Worm (Caenorhabditis elegans): Measurements from ENCODE around the gene cnc-11.

The cnc-11 gene

ce11 chrV:1455280-1455679 is 13.1 kb downstream of the cnc-11 start:
- TF ChIP-seq nhr-237 (tag; optimal IDR thresholded peaks at IDR 0.05) (no peak), elt-1 (tag; optimal IDR thresholded peaks at IDR 0.05; ENCODE audit: borderline replicate concordance, insufficient read depth) (no peak), ceh-43 (GFP tag; optimal IDR thresholded peaks at IDR 0.05) (no peak), tbx-8 (GFP tag; optimal IDR thresholded peaks at IDR 0.05) (no peak), unc-39 (tag; optimal IDR thresholded peaks at IDR 0.05) (no peak), hlh-1 (tag; optimal IDR thresholded peaks at IDR 0.05) (no peak), nhr-2 (tag; optimal IDR thresholded peaks at IDR 0.05) (no peak), ceh-39 (tag; optimal IDR thresholded peaks at IDR 0.05) (no peak), ztf-11 (tag; optimal IDR thresholded peaks at IDR 0.05) (no peak), sem-2 (GFP tag; optimal IDR thresholded peaks at IDR 0.05) (no peak), snpc-4 (tag; optimal IDR thresholded peaks at IDR 0.05) (no peak), drap-1 (GFP tag; optimal IDR thresholded peaks at IDR 0.05) (no peak), nhr-12 (tag; optimal IDR thresholded peaks at IDR 0.05) (no peak), lsy-2 (tag; optimal IDR thresholded peaks at IDR 0.05) (no peak), blmp-1 (tag; optimal IDR thresholded peaks at IDR 0.05) (no peak)

- TF ChIP-seq drap-1 (GFP tag; optimal IDR thresholded peaks at IDR 0.05): no peak
Observed at ce11 chrV:1456614-1457013, 14.5 kb downstream of the cnc-11 start.

- TF ChIP-seq ham-2 (GFP tag; optimal IDR thresholded peaks at IDR 0.05) (no peak), ceh-43 (GFP tag; optimal IDR thresholded peaks at IDR 0.05) (no peak)
Observed at ce11 chrV:1459374-1459926, 17.3 kb downstream of the cnc-11 start.

DNA sequence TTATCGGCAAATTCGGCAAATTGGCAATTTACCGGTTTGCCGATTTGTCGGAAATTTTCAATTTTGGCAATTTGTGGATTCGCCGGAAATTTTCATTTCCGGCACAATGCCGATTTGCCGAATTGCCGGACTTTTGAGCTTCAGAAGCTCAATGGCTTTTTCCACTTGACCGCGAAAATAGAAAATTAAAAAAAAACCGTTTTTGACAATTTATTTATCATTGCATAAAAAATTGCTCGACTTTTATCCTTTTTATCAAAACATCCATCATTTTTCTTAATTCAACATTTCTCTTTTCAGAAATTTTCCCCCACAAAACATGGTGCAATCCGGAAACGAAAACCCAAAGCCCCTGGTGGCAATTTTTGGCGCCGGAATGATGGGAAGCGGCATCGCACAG is 17.9 kb downstream of the cnc-11 start, which contains the start of gene hacd-1:
hacd-1 (plus strand) TSS at position 301 of the 400 bp plus-strand sequence.
- TF ChIP-seq elt-3 (tag; optimal IDR thresholded peaks at IDR 0.05) (no peak), drap-1 (GFP tag; optimal IDR thresholded peaks at IDR 0.05) (no peak), lin-13 (tag; optimal IDR thresholded peaks at IDR 0.05) (no peak), bed-3 (GFP tag; optimal IDR thresholded peaks at IDR 0.05) (no peak), pha-4 (tag; optimal IDR thresholded peaks at IDR 0.05) (no peak), mls-2 (tag; optimal IDR thresholded peaks at IDR 0.05) (no peak), blmp-1 (tag; optimal IDR thresholded peaks at IDR 0.05) (no peak), ham-2 (GFP tag; optimal IDR thresholded peaks at IDR 0.05) (no peak), sptf-1 (tag; optimal IDR thresholded peaks at IDR 0.05) (no peak), ceh-39 (tag; optimal IDR thresholded peaks at IDR 0.05) (no peak), unc-39 (tag; optimal IDR thresholded peaks at IDR 0.05) (no peak), flh-1 (GFP tag; optimal IDR thresholded peaks at IDR 0.05) (no peak), mab-5 (tag; optimal IDR thresholded peaks at IDR 0.05) (no peak)

DNA sequence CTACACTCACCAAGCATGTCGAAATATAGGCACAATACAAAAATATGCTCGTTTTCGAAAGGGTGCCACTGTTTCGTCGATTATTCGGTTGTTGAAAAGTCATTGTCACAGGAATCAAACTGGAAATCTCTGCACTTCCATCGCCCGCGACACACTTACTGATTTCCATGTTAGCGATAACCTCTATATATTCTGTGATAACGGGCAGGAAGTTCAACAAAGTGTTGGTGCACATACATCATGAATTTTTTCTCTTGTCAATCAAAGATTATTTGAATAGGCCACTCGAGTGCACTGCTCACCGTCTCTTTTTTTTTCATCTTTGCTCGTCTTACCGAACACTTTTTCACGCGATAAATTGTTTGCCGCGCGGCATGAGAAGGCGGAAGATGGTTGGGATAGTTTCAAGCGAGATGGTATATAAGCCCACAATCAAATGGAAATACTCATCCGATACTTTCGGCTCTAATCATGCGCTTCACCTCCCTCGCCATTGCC is 22.4 kb downstream of the cnc-11 start, which contains the start of the genes fpn-1.2 and pqn-54:
fpn-1.2 (minus strand) TSS at position 157 of the 498 bp plus-strand sequence.
pqn-54 (plus strand) TSS at position 448 of the 498 bp plus-strand sequence.
- TF ChIP-seq mep-1 (tag; optimal IDR thresholded peaks at IDR 0.05) (no peak), ceh-39 (tag; optimal IDR thresholded peaks at IDR 0.05) (no peak), elt-3 (tag; optimal IDR thresholded peaks at IDR 0.05) (no peak), nhr-28 (tag; optimal IDR thresholded peaks at IDR 0.05) (no peak), lin-13 (tag; optimal IDR thresholded peaks at IDR 0.05) (no peak), sptf-1 (tag; optimal IDR thresholded peaks at IDR 0.05) (no peak), tbx-8 (GFP tag; optimal IDR thresholded peaks at IDR 0.05) (no peak), ces-1 (GFP tag; optimal IDR thresholded peaks at IDR 0.05) (no peak), lsy-2 (tag; optimal IDR thresholded peaks at IDR 0.05) (no peak), bed-3 (GFP tag; optimal IDR thresholded peaks at IDR 0.05) (no peak), ztf-11 (tag; optimal IDR thresholded peaks at IDR 0.05) (no peak), nhr-12 (tag; optimal IDR thresholded peaks at IDR 0.05) (no peak), hlh-1 (tag; optimal IDR thresholded peaks at IDR 0.05) (no peak), zip-8 (tag; optimal IDR thresholded peaks at IDR 0.05) (no peak)

- no peak for TF ChIP-seq snpc-4 (tag; optimal IDR thresholded peaks at IDR 0.05)
- no peak for TF ChIP-seq mep-1 (tag; optimal IDR thresholded peaks at IDR 0.05)
- no peak for TF ChIP-seq ceh-43 (GFP tag; optimal IDR thresholded peaks at IDR 0.05)
- TF ChIP-seq mab-5 (tag; optimal IDR thresholded peaks at IDR 0.05): no peak
- no peak for TF ChIP-seq nhr-76 (tag; optimal IDR thresholded peaks at IDR 0.05)
- TF ChIP-seq ces-1 (GFP tag; optimal IDR thresholded peaks at IDR 0.05): no peak
- no peak for TF ChIP-seq drap-1 (GFP tag; optimal IDR thresholded peaks at IDR 0.05)
- TF ChIP-seq nhr-2 (tag; optimal IDR thresholded peaks at IDR 0.05): no peak
- TF ChIP-seq hlh-1 (tag; optimal IDR thresholded peaks at IDR 0.05): no peak
- no peak for TF ChIP-seq flh-1 (GFP tag; optimal IDR thresholded peaks at IDR 0.05)
- no peak for TF ChIP-seq lin-13 (tag; optimal IDR thresholded peaks at IDR 0.05)
- TF ChIP-seq sptf-1 (tag; optimal IDR thresholded peaks at IDR 0.05): no peak
- no peak for TF ChIP-seq ham-2 (GFP tag; optimal IDR thresholded peaks at IDR 0.05)
- TF ChIP-seq lsy-2 (tag; optimal IDR thresholded peaks at IDR 0.05): no peak
- no peak for TF ChIP-seq M03D4.4 (tag; optimal IDR thresholded peaks at IDR 0.05)
- TF ChIP-seq ceh-83 (GFP tag; optimal IDR thresholded peaks at IDR 0.05): no peak
- no peak for TF ChIP-seq lin-32 (GFP tag; optimal IDR thresholded peaks at IDR 0.05)
Observed at ce11 chrV:1465932-1466331, 23.8 kb downstream of the cnc-11 start.
